Worm (Caenorhabditis elegans) whole organism, L2 larva: ENCODE measurements around the gene E02H1.1.

Experiments used
- R02D3.7 ChIP-seq: fragments of 150-350 bp; optimal IDR thresholded peaks from 2 replicates; lab custom pipeline; 2014; ENCODE audit warnings: missing biosample characterization, missing genetic modification characterization
- Y55F3AM.14 ChIP-seq: fragments of 200-800 bp; sonication (Bioruptor generic); optimal IDR thresholded peaks from 2 replicates; lab custom pipeline; 2018; ENCODE audit warnings: mild to moderate bottlenecking, missing genetic modification characterization, missing compliant biosample characterization
- ama-1 ChIP-seq: fragments of 150-350 bp; optimal IDR thresholded peaks from 2 replicates; lab custom pipeline; 2018; ENCODE audit warnings: inconsistent platforms
- blmp-1 ChIP-seq: sonication (generic microtip); optimal IDR thresholded peaks from 2 replicates; lab custom pipeline; 2017; ENCODE audit warnings: missing genetic modification characterization, mild to moderate bottlenecking, missing compliant biosample characterization, antibody characterized with exemption, moderate library complexity; ENCODE audit not compliant: insufficient read depth
- fos-1 ChIP-seq: fragments of 150-350 bp; optimal IDR thresholded peaks from 2 replicates; lab custom pipeline; 2014; ENCODE audit warnings: missing biosample characterization, missing genetic modification characterization
- lsy-2 ChIP-seq, 2 experiments: fragments of 150-350 bp in 1 of 2; sonication (generic microtip) in 1 of 2; optimal IDR thresholded peaks; 2 replicates each; lab custom pipeline; 2014 to 2017; ENCODE audit warnings: missing biosample characterization in 2 of 2, missing genetic modification characterization in 2 of 2
- nhr-11 ChIP-seq: fragments of 150-350 bp; optimal IDR thresholded peaks from 2 replicates; lab custom pipeline; 2014; ENCODE audit warnings: missing biosample characterization, missing genetic modification characterization
- nhr-21 ChIP-seq: fragments of 150-350 bp; optimal IDR thresholded peaks from 2 replicates; lab custom pipeline; 2014; ENCODE audit warnings: missing biosample characterization, missing genetic modification characterization
- nhr-237 ChIP-seq: fragments of 150-350 bp; optimal IDR thresholded peaks from 2 replicates; lab custom pipeline; 2014; ENCODE audit warnings: missing biosample characterization, missing genetic modification characterization
- nhr-6 ChIP-seq: fragments of 150-350 bp; optimal IDR thresholded peaks from 2 replicates; lab custom pipeline; 2014; ENCODE audit warnings: missing biosample characterization, missing genetic modification characterization
- skn-1 ChIP-seq: sonication (generic microtip); optimal IDR thresholded peaks from 2 replicates; lab custom pipeline; 2017; ENCODE audit warnings: missing biosample characterization, missing genetic modification characterization
- sma-3 ChIP-seq: sonication (generic microtip); optimal IDR thresholded peaks from 2 replicates; lab custom pipeline; 2016; ENCODE audit warnings: missing genetic modification reagents, missing genetic modification characterization, missing compliant biosample characterization
- sma-9 ChIP-seq, 2 experiments: fragments of 150-350 bp in 1 of 2; sonication (generic microtip) in 1 of 2; optimal IDR thresholded peaks; 2 replicates each; lab custom pipeline; 2014 to 2016; ENCODE audit warnings: missing genetic modification characterization in 2 of 2, mild to moderate bottlenecking in 1 of 2, missing biosample characterization in 1 of 2, missing compliant biosample characterization in 1 of 2, missing genetic modification reagents in 1 of 2, moderate library complexity in 1 of 2

DNA sequence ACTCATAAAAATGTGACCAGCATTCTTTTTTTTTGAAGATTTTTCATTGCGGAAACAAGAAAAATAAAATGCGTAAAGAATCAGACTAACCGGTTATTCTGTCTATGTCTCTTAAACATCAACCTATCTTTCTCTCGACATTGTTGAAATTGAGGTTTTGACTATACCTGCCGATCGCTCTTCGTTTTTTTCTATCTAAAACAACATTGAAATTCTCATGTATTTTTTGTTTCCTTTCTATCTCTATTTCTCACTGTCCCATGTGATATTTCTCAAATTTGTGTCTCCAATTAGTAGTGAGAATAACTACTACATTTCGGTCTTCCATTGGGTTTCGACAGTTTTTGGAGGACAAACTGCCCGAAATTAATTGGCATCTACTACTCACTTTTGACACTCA, 30.1 kb downstream of the E02H1.1 start:
- TF ChIP-seq nhr-21 (tag; lab: Kevin White, UChicago) (no peak), ama-1 (no peak), sma-9 (GFP tag; optimal IDR thresholded peaks at IDR 0.05; lab: Kevin White, UChicago) (peak; percentile 43), sma-9 (tag; optimal IDR thresholded peaks at IDR 0.05; lab: Kevin White, UChicago) (no peak), skn-1 (tag; lab: Kevin White, UChicago) (no peak), Y55F3AM.14 (GFP tag; lab: Kevin White, UChicago) (no peak), blmp-1 (tag; lab: Kevin White, UChicago) (peak; percentile 55), nhr-11 (tag; lab: Kevin White, UChicago) (no peak), nhr-6 (tag; lab: Kevin White, UChicago) (peak; percentile 44), nhr-237 (tag; lab: Kevin White, UChicago) (no peak), R02D3.7 (tag; lab: Kevin White, UChicago) (no peak), fos-1 (no peak), lsy-2 (tag; optimal IDR thresholded peaks at IDR 0.05; lab: Kevin White, UChicago) (no peak), sma-3 (GFP tag; lab: Kevin White, UChicago) (no peak)
